Worm (Caenorhabditis elegans) whole organism, midembryonic: Measurements from ENCODE around the gene C46F11.6.

Source experiments
- T22C8.4 ChIP-seq: fragments of 200-800 bp; sonication (Bioruptor generic); IDR thresholded peaks from 2 replicates; pipeline ENCODE4 v1.3.6; 2022; ENCODE audit warnings: missing genetic modification characterization, missing compliant biosample characterization
- cog-1 ChIP-seq: sonication (generic microtip); optimal IDR thresholded peaks from 2 replicates; lab custom pipeline; 2016; ENCODE audit warnings: missing genetic modification characterization, missing compliant biosample characterization
- flt-1 ChIP-seq: fragments of 200-800 bp; sonication (Bioruptor generic); IDR thresholded peaks from 2 replicates; pipeline ENCODE4 v1.3.6; 2022; ENCODE audit warnings: missing genetic modification characterization, missing compliant biosample characterization
- klf-2 ChIP-seq: fragments of 200-800 bp; sonication (Bioruptor generic); conservative IDR thresholded peaks from 2 replicates; pipeline ENCODE4 v1.3.6; 2022; ENCODE audit warnings: missing genetic modification reagents, missing genetic modification characterization, missing compliant biosample characterization
- med-1 ChIP-seq: sonication (generic microtip); optimal IDR thresholded peaks from 2 replicates; lab custom pipeline; 2017; ENCODE audit warnings: missing genetic modification characterization, mild to moderate bottlenecking, missing compliant biosample characterization, antibody characterized with exemption, missing genetic modification reagents; ENCODE audit not compliant: insufficient read depth
- ref-1 ChIP-seq: fragments of 200-800 bp; sonication (Bioruptor generic); conservative IDR thresholded peaks from 2 replicates; pipeline ENCODE4 v1.3.6; 2022; ENCODE audit warnings: missing genetic modification reagents, missing genetic modification characterization, missing compliant biosample characterization
- tab-1 ChIP-seq: fragments of 200-800 bp; sonication (Bioruptor generic); IDR thresholded peaks from 2 replicates; pipeline ENCODE4 v1.3.6; 2022; ENCODE audit warnings: missing genetic modification characterization, missing compliant biosample characterization
- ztf-23 ChIP-seq: fragments of 200-800 bp; sonication (Bioruptor generic); IDR thresholded peaks from 2 replicates; pipeline ENCODE4 v1.3.6; 2022; ENCODE audit warnings: missing genetic modification reagents, missing genetic modification characterization, missing compliant biosample characterization
- ztf-29 ChIP-seq: fragments of 200-800 bp; sonication (Bioruptor generic); IDR thresholded peaks from 2 replicates; pipeline ENCODE4 v1.3.6; 2022; ENCODE audit warnings: missing genetic modification reagents, missing genetic modification characterization, missing compliant biosample characterization

C46F11.6 gene

DNA sequence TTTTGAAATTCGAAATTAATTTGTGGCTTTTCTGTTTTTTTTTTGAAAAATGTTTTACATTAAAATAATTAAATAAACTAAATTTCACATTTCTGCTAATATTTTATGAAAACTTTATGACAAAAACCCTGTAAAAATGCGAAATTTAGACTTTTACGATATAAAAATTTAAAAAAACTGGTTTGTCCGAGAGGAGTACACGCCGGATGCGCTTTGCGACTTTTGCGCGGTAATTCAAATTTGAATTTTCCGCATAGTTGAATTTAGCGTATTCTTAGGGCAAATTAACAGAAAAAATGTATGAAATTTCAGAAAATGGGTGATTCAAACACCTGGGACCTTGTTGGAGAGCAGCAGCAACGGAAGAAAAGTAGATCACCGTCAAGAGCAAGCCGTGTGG lies 26.2 kb downstream of the C46F11.6 start, which contains the start of gene unc-93:
TSS of gene unc-93 (plus strand) at position 301 of the 400 bp plus-strand sequence.
- TF ChIP-seq T22C8.4 (GFP tag; lab: Robert Waterston, UW): no peak
- TF ChIP-seq ref-1 (GFP tag; lab: Robert Waterston, UW): no peak
- TF ChIP-seq flt-1 (GFP tag; lab: Robert Waterston, UW): no peak
- no peak for TF ChIP-seq ztf-29 (GFP tag; lab: Robert Waterston, UW)
- TF ChIP-seq tab-1 (GFP tag; lab: Robert Waterston, UW): no peak
- TF ChIP-seq med-1 (GFP tag; lab: Kevin White, UChicago): no peak
- TF ChIP-seq klf-2 (GFP tag; lab: Robert Waterston, UW): no peak
- TF ChIP-seq cog-1 (tag; lab: Kevin White, UChicago): no peak
- TF ChIP-seq ztf-23: no peak

DNA sequence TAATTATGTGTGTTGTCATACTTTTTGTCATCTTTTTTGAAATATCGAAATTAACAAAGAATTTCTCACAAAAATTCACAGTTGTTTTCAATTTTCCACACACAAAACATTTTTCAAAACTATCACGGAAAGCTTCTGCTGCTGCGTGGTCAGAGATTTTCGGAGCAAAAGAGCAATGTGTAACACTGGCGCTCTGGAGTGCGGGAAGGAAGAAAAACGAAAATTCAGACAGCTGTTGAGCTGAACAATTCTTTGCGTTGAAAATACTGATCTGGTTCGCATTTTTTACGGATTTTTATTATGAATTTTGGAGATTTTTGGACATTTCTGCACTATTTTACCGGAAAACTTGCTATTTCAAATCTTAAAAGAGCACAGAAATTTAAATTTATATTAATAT lies 26.6 kb downstream of the C46F11.6 start:
- TF ChIP-seq tab-1 (GFP tag; lab: Robert Waterston, UW) (no peak), ztf-23 (no peak), ref-1 (GFP tag; lab: Robert Waterston, UW) (no peak), T22C8.4 (GFP tag; lab: Robert Waterston, UW) (no peak), ztf-29 (GFP tag; lab: Robert Waterston, UW) (no peak), klf-2 (GFP tag; lab: Robert Waterston, UW) (no peak), cog-1 (tag; lab: Kevin White, UChicago) (no peak), flt-1 (GFP tag; lab: Robert Waterston, UW) (no peak), med-1 (GFP tag; lab: Kevin White, UChicago) (no peak)

DNA sequence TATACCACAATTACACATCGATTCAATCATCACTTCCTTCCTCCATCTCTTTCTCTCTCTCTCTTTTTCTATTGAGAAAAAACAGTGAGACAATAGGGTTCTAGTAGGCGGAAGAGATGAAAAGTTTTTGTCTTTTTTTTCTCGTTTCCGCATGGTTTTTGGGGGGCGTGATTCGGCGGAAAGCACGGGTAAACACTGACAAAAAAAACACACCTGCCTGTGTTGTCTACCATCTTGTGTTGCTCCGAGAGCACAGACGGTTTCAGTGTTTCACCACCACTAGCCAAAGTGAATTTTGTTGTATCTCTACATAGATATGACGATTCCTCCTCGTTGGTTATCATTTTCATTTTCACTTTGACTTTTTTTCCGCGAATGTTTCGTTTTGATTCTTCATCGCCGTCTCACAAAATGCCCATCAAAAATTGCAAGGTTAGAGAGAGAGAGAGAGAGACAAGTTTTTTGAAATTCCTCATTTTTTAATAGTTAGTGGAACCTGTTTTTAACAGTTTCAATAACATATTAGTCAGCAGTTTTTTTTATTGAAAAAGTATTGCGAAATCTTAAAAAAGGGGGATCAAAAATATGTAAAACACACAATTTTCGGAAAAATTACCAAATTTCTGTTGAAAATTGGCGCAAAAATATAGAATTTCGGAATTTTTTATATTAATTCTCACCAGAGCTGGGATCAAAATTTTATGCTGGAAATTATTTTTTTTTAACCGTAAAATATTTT lies 32.8 kb downstream of the C46F11.6 start:
- no peak for TF ChIP-seq cog-1 (tag; lab: Kevin White, UChicago)
- TF ChIP-seq klf-2 (GFP tag; lab: Robert Waterston, UW): no peak
- TF ChIP-seq ztf-29 (GFP tag; lab: Robert Waterston, UW): no peak
- no peak for TF ChIP-seq flt-1 (GFP tag; lab: Robert Waterston, UW)
- TF ChIP-seq tab-1 (GFP tag; lab: Robert Waterston, UW): no peak
- no peak for TF ChIP-seq ztf-23
- no peak for TF ChIP-seq T22C8.4 (GFP tag; lab: Robert Waterston, UW)
- TF ChIP-seq med-1 (GFP tag; lab: Kevin White, UChicago): no peak
- TF ChIP-seq ref-1 (GFP tag; lab: Robert Waterston, UW): no peak

- TF ChIP-seq tab-1 (GFP tag; lab: Robert Waterston, UW): no peak
- no peak for TF ChIP-seq T22C8.4 (GFP tag; lab: Robert Waterston, UW)
- TF ChIP-seq cog-1 (tag; lab: Kevin White, UChicago): no peak
- 0 out of 2 replicates have a peak, but pooled peaks have one; percentile 15 for TF ChIP-seq ref-1 (GFP tag; lab: Robert Waterston, UW)
These were observed 34.4 kb downstream of the C46F11.6 start, which contains the start of gene rilp-1 for ce11 chrIII:3635844-3636243. Gene rilp-1 (plus strand): TSS chrIII:3636144.

- TF ChIP-seq med-1 (GFP tag; lab: Kevin White, UChicago) (no peak), T22C8.4 (GFP tag; lab: Robert Waterston, UW) (no peak), ztf-23 (no peak), cog-1 (tag; lab: Kevin White, UChicago) (no peak), klf-2 (GFP tag; lab: Robert Waterston, UW) (no peak), tab-1 (GFP tag; lab: Robert Waterston, UW) (no peak), ztf-29 (GFP tag; lab: Robert Waterston, UW) (no peak), ref-1 (GFP tag; lab: Robert Waterston, UW) (no peak), flt-1 (GFP tag; lab: Robert Waterston, UW) (no peak)
These were observed 35.4 kb downstream of the C46F11.6 start for ce11 chrIII:3634873-3635272.

- TF ChIP-seq tab-1 (GFP tag; lab: Robert Waterston, UW) (no peak), med-1 (GFP tag; lab: Kevin White, UChicago) (no peak), ztf-23 (no peak), ztf-29 (GFP tag; lab: Robert Waterston, UW) (no peak), ref-1 (GFP tag; lab: Robert Waterston, UW) (no peak), T22C8.4 (GFP tag; lab: Robert Waterston, UW) (no peak), flt-1 (GFP tag; lab: Robert Waterston, UW) (no peak), klf-2 (GFP tag; lab: Robert Waterston, UW) (no peak), cog-1 (tag; lab: Kevin White, UChicago) (no peak)
These were observed 36.1 kb downstream of the C46F11.6 start for ce11 chrIII:3634158-3634557.

DNA sequence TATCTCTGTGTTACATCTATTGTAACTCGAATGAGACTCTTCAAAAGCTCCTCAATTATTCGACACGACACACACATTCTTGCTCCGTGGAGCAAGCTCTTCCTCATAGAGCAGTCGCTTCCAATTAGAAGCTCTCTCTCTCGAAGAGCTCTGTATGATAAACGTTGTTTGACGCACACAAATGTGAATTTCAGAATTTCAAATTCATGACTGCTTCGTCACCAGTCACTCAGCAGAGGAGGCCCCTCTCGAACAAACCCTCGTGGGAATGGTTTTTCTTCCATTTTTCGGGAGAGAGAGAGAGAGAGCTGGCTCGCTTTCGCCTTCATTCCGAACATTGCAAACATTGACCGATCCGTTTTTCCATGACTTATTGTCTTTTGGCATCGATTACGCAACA lies 37.9 kb downstream of the C46F11.6 start:
- TF ChIP-seq klf-2 (GFP tag; lab: Robert Waterston, UW) (no peak), T22C8.4 (GFP tag; lab: Robert Waterston, UW) (no peak), tab-1 (GFP tag; lab: Robert Waterston, UW) (no peak), med-1 (GFP tag; lab: Kevin White, UChicago) (no peak), flt-1 (GFP tag; lab: Robert Waterston, UW) (no peak), ztf-23 (no peak), ztf-29 (GFP tag; lab: Robert Waterston, UW) (no peak), ref-1 (GFP tag; lab: Robert Waterston, UW) (no peak), cog-1 (tag; lab: Kevin White, UChicago) (no peak)

ce11 chrIII:3630337-3630736 lies 39.9 kb downstream of the C46F11.6 start, which contains the start of gene mrps-31:
Gene mrps-31 (minus strand): TSS chrIII:3630372.
- no peak for TF ChIP-seq flt-1 (GFP tag; lab: Robert Waterston, UW)
- TF ChIP-seq ztf-23: no peak
- no peak for TF ChIP-seq ref-1 (GFP tag; lab: Robert Waterston, UW)
- no peak for TF ChIP-seq klf-2 (GFP tag; lab: Robert Waterston, UW)
- TF ChIP-seq tab-1 (GFP tag; lab: Robert Waterston, UW): no peak
- no peak for TF ChIP-seq ztf-29 (GFP tag; lab: Robert Waterston, UW)
- no peak for TF ChIP-seq cog-1 (tag; lab: Kevin White, UChicago)
- TF ChIP-seq med-1 (GFP tag; lab: Kevin White, UChicago): no peak
- TF ChIP-seq T22C8.4 (GFP tag; lab: Robert Waterston, UW): no peak
